Worm (Caenorhabditis elegans): ENCODE data around the gene C32D5.4.

ce11 chrII:6334745-6335260 lies 11.9 kb upstream of the C32D5.4 start:
- TF ChIP-seq ztf-11 (tag; optimal IDR thresholded peaks at IDR 0.05) = no peak
- TF ChIP-seq ceh-82 (tag; optimal IDR thresholded peaks at IDR 0.05) = no peak
- TF ChIP-seq nhr-77 (tag; optimal IDR thresholded peaks at IDR 0.05) = no peak
- TF ChIP-seq ama-1 (optimal IDR thresholded peaks at IDR 0.05) = no peak
- TF ChIP-seq lin-13 (GFP tag; optimal IDR thresholded peaks at IDR 0.05) = no peak

All from whole organism, L2 larva.